Fruit fly (Drosophila melanogaster) whole organism, embryonic: Measurements from ENCODE around the gene Atat.

Experiments
- Aef1 ChIP-seq: fragments of 200-800 bp; sonication (Bioruptor generic); IDR thresholded peaks from 3 replicates; pipeline ENCODE4 v1.3.6; 2022; ENCODE audit warnings: missing biosample characterization, missing genetic modification characterization
- BtbVII ChIP-seq: fragments of 200-800 bp; sonication (Bioruptor generic); optimal IDR thresholded peaks from 3 replicates; lab custom pipeline; 2017; ENCODE audit warnings: missing biosample characterization, mild to moderate bottlenecking, missing genetic modification characterization
- CG10431 ChIP-seq: fragments of 200-800 bp; sonication (Bioruptor generic); optimal IDR thresholded peaks from 3 replicates; lab custom pipeline; 2018; ENCODE audit warnings: missing biosample characterization, mild to moderate bottlenecking, missing genetic modification characterization
- CG10565 ChIP-seq: fragments of 200-800 bp; sonication (Bioruptor generic); optimal IDR thresholded peaks from 3 replicates; lab custom pipeline; 2016; ENCODE audit warnings: missing biosample characterization, mild to moderate bottlenecking, missing genetic modification characterization
- CG12104 ChIP-seq: fragments of 200-800 bp; sonication (Bioruptor generic); optimal IDR thresholded peaks from 3 replicates; lab custom pipeline; 2016; ENCODE audit warnings: missing biosample characterization, missing genetic modification characterization
- CG12744 ChIP-seq: fragments of 200-800 bp; sonication (Bioruptor generic); optimal IDR thresholded peaks from 2 replicates; lab custom pipeline; 2016; ENCODE audit warnings: missing biosample characterization, missing genetic modification characterization
- CG13296 ChIP-seq: fragments of 200-800 bp; sonication (Bioruptor generic); optimal IDR thresholded peaks from 3 replicates; lab custom pipeline; 2018; ENCODE audit warnings: missing biosample characterization, mild to moderate bottlenecking, missing genetic modification characterization
- CG13424 ChIP-seq: fragments of 200-800 bp; sonication (Bioruptor generic); optimal IDR thresholded peaks from 2 replicates; lab custom pipeline; 2019; ENCODE audit warnings: missing biosample characterization, mild to moderate bottlenecking, missing genetic modification characterization, moderate library complexity
- CG14441 ChIP-seq: fragments of 200-800 bp; sonication (Bioruptor generic); IDR thresholded peaks from 2 replicates; pipeline ENCODE4 v1.3.6; 2022; ENCODE audit warnings: missing biosample characterization, missing genetic modification characterization
- CG16815 ChIP-seq: fragments of 200-800 bp; sonication (Bioruptor generic); optimal IDR thresholded peaks from 3 replicates; lab custom pipeline; 2017; ENCODE audit warnings: missing biosample characterization, mild to moderate bottlenecking, missing genetic modification characterization
- CG17385 ChIP-seq: fragments of 200-800 bp; sonication (Bioruptor generic); optimal IDR thresholded peaks from 3 replicates; lab custom pipeline; 2018; ENCODE audit warnings: missing biosample characterization, mild to moderate bottlenecking, missing genetic modification characterization
- CG34422 ChIP-seq: fragments of 200-800 bp; sonication (Bioruptor generic); IDR thresholded peaks from 3 replicates; pipeline ENCODE4 v1.3.6; 2022; ENCODE audit warnings: missing biosample characterization, missing genetic modification characterization
- CG6765 ChIP-seq: fragments of 200-800 bp; sonication (Bioruptor generic); optimal IDR thresholded peaks from 3 replicates; lab custom pipeline; 2017; ENCODE audit warnings: missing biosample characterization, mild to moderate bottlenecking, missing genetic modification characterization
- CG7556 ChIP-seq: fragments of 200-800 bp; sonication (Bioruptor generic); optimal IDR thresholded peaks from 2 replicates; lab custom pipeline; 2017; ENCODE audit warnings: missing biosample characterization, mild to moderate bottlenecking, missing genetic modification characterization
- CG7745 ChIP-seq: fragments of 200-800 bp; sonication (Bioruptor generic); optimal IDR thresholded peaks from 2 replicates; lab custom pipeline; 2018; ENCODE audit warnings: missing biosample characterization, mild to moderate bottlenecking, missing genetic modification characterization, moderate library complexity
- CG7963 ChIP-seq: fragments of 200-800 bp; sonication (Bioruptor generic); IDR thresholded peaks from 3 replicates; pipeline ENCODE4 v1.3.6; 2022; ENCODE audit warnings: missing biosample characterization, missing genetic modification characterization; ENCODE audit not compliant: partially characterized antibody
- CG8944 ChIP-seq: fragments of 200-800 bp; sonication (Bioruptor generic); optimal IDR thresholded peaks from 3 replicates; lab custom pipeline; 2016; ENCODE audit warnings: missing biosample characterization, missing genetic modification characterization
- Dbx ChIP-seq: fragments of 200-800 bp; sonication (Bioruptor generic); IDR thresholded peaks from 3 replicates; pipeline ENCODE4 v1.3.6; 2022; ENCODE audit warnings: missing biosample characterization, missing genetic modification characterization
- Dip3 ChIP-seq: fragments of 200-800 bp; sonication (Bioruptor generic); optimal IDR thresholded peaks from 3 replicates; lab custom pipeline; 2016; ENCODE audit warnings: missing biosample characterization, missing genetic modification characterization
- Dp ChIP-seq: fragments of 200-800 bp; sonication (Bioruptor generic); optimal IDR thresholded peaks from 2 replicates; lab custom pipeline; 2018; ENCODE audit warnings: missing biosample characterization, mild to moderate bottlenecking, missing genetic modification characterization, moderate library complexity
- Dref ChIP-seq: fragments of 200-800 bp; sonication (Bioruptor generic); IDR thresholded peaks from 2 replicates; pipeline ENCODE4 v1.3.6; 2022; ENCODE audit warnings: missing biosample characterization, missing genetic modification characterization
- Elba2 ChIP-seq: fragments of 200-800 bp; sonication (Bioruptor generic); optimal IDR thresholded peaks from 3 replicates; lab custom pipeline; 2016; ENCODE audit warnings: missing biosample characterization, missing genetic modification characterization
- Gsc ChIP-seq: fragments of 200-800 bp; sonication (Bioruptor generic); IDR thresholded peaks from 2 replicates; pipeline ENCODE4 v1.3.6; 2022; ENCODE audit warnings: missing biosample characterization, missing genetic modification characterization
- HLH4C ChIP-seq: fragments of 200-800 bp; sonication (Bioruptor generic); IDR thresholded peaks from 3 replicates; pipeline ENCODE4 v1.3.6; 2022; ENCODE audit warnings: missing biosample characterization, missing genetic modification characterization; ENCODE audit not compliant: partially characterized antibody
- Hand ChIP-seq: fragments of 200-800 bp; sonication (Bioruptor generic); optimal IDR thresholded peaks from 2 replicates; lab custom pipeline; 2017; ENCODE audit warnings: mild to moderate bottlenecking, missing biosample characterization, missing genetic modification reagents, missing genetic modification characterization
- HmgZ ChIP-seq: fragments of 200-800 bp; sonication (Bioruptor generic); optimal IDR thresholded peaks from 2 replicates; lab custom pipeline; 2018; ENCODE audit warnings: missing biosample characterization, mild to moderate bottlenecking, missing genetic modification characterization
- Oli ChIP-seq: fragments of 200-800 bp; sonication (Bioruptor generic); optimal IDR thresholded peaks from 2 replicates; lab custom pipeline; 2018; ENCODE audit warnings: missing biosample characterization, mild to moderate bottlenecking, missing genetic modification characterization, moderate library complexity
- Opbp ChIP-seq: fragments of 200-800 bp; sonication (Bioruptor generic); IDR thresholded peaks from 3 replicates; pipeline ENCODE4 v1.3.6; 2022; ENCODE audit warnings: missing biosample characterization, missing genetic modification characterization; ENCODE audit not compliant: partially characterized antibody
- Ptx1 ChIP-seq: fragments of 200-800 bp; sonication (Bioruptor generic); IDR thresholded peaks from 2 replicates; pipeline ENCODE4 v1.3.6; 2022; ENCODE audit warnings: missing biosample characterization, missing genetic modification characterization
- Side ChIP-seq: fragments of 200-800 bp; sonication (Bioruptor generic); optimal IDR thresholded peaks from 2 replicates; lab custom pipeline; 2016; ENCODE audit warnings: missing biosample characterization, missing genetic modification characterization
- TFAM ChIP-seq: fragments of 200-800 bp; sonication (Bioruptor generic); optimal IDR thresholded peaks from 2 replicates; lab custom pipeline; 2017; ENCODE audit warnings: missing biosample characterization, missing genetic modification characterization, inconsistent platforms
- bowl ChIP-seq: fragments of 200-800 bp; sonication (Bioruptor generic); IDR thresholded peaks from 2 replicates; pipeline ENCODE4 v1.3.6; 2022; ENCODE audit warnings: missing biosample characterization, missing genetic modification characterization
- croc ChIP-seq: fragments of 200-800 bp; sonication (Bioruptor generic); conservative IDR thresholded peaks from 3 replicates; pipeline ENCODE4 v1.3.6; 2022; ENCODE audit warnings: missing biosample characterization, missing genetic modification characterization
- esg ChIP-seq: fragments of 200-800 bp; sonication (Bioruptor generic); conservative IDR thresholded peaks from 2 replicates; pipeline ENCODE4 v1.3.6; 2022; ENCODE audit warnings: missing biosample characterization, missing genetic modification characterization
- gfzf ChIP-seq: fragments of 200-800 bp; sonication (Bioruptor generic); optimal IDR thresholded peaks from 2 replicates; lab custom pipeline; 2016; ENCODE audit warnings: missing biosample characterization, mild to moderate bottlenecking, missing genetic modification characterization, moderate library complexity
- gt ChIP-seq: fragments of 200-800 bp; sonication (Bioruptor generic); IDR thresholded peaks from 2 replicates; pipeline ENCODE4 v1.3.6; 2022; ENCODE audit warnings: missing biosample characterization, missing genetic modification characterization
- kay ChIP-seq: fragments of 200-800 bp; sonication (Bioruptor generic); optimal IDR thresholded peaks from 2 replicates; lab custom pipeline; 2016; ENCODE audit warnings: missing biosample characterization, missing genetic modification characterization
- klu ChIP-seq: fragments of 200-800 bp; sonication (Bioruptor generic); IDR thresholded peaks from 2 replicates; pipeline ENCODE4 v1.3.6; 2022; ENCODE audit warnings: missing biosample characterization, missing genetic modification characterization
- lab ChIP-seq: fragments of 200-800 bp; sonication (Bioruptor generic); optimal IDR thresholded peaks from 3 replicates; lab custom pipeline; 2017; ENCODE audit warnings: missing biosample characterization, missing genetic modification characterization, mild to moderate bottlenecking, moderate library complexity, missing genetic modification reagents
- mld ChIP-seq: fragments of 200-800 bp; sonication (Bioruptor generic); IDR thresholded peaks from 3 replicates; pipeline ENCODE4 v1.3.6; 2022; ENCODE audit warnings: missing biosample characterization, missing genetic modification characterization; ENCODE audit not compliant: partially characterized antibody
- nau ChIP-seq: fragments of 200-800 bp; sonication (Bioruptor generic); optimal IDR thresholded peaks from 3 replicates; lab custom pipeline; 2017; ENCODE audit warnings: missing biosample characterization, mild to moderate bottlenecking, missing genetic modification characterization, missing genetic modification reagents
- org-1 ChIP-seq: fragments of 200-800 bp; sonication (Bioruptor generic); optimal IDR thresholded peaks from 2 replicates; lab custom pipeline; 2017; ENCODE audit warnings: missing biosample characterization, missing genetic modification characterization
- pfk ChIP-seq: fragments of 200-800 bp; sonication (Bioruptor generic); optimal IDR thresholded peaks from 2 replicates; lab custom pipeline; 2018; ENCODE audit warnings: missing biosample characterization, mild to moderate bottlenecking, missing genetic modification characterization, moderate library complexity
- run ChIP-seq: fragments of 200-800 bp; sonication (Bioruptor generic); optimal IDR thresholded peaks from 3 replicates; lab custom pipeline; 2018; ENCODE audit warnings: missing biosample characterization, mild to moderate bottlenecking, missing genetic modification characterization
- sc ChIP-seq, 3 experiments: fragments of >200 bp in 2 of 3; fragments of 200-800 bp in 1 of 3; sonication (Bioruptor generic) in 1 of 3; optimal IDR thresholded peaks; 2 replicates in 2 of 3; 3 replicates in 1 of 3; lab custom pipeline; 2017; ENCODE audit warnings: mild to moderate bottlenecking in 1 of 3, missing biosample characterization in 1 of 3, missing genetic modification characterization in 1 of 3, missing genetic modification reagents in 1 of 3
- sr ChIP-seq: fragments of 200-800 bp; sonication (Bioruptor generic); IDR thresholded peaks from 3 replicates; pipeline ENCODE4 v1.3.6; 2022; ENCODE audit warnings: missing biosample characterization, missing genetic modification characterization
- sug ChIP-seq: fragments of 200-800 bp; optimal IDR thresholded peaks from 2 replicates; lab custom pipeline; 2019; ENCODE audit warnings: missing biosample characterization, mild to moderate bottlenecking, missing genetic modification characterization, moderate library complexity
- toy ChIP-seq: fragments of 200-800 bp; sonication (Bioruptor generic); IDR thresholded peaks from 2 replicates; pipeline ENCODE4 v1.3.6; 2022; ENCODE audit warnings: missing biosample characterization, missing genetic modification characterization
- ttk ChIP-seq: fragments of 200-800 bp; sonication (Bioruptor generic); IDR thresholded peaks from 2 replicates; pipeline ENCODE4 v2.1.2; 2022; ENCODE audit warnings: missing biosample characterization, missing genetic modification characterization

Atat gene

DNA sequence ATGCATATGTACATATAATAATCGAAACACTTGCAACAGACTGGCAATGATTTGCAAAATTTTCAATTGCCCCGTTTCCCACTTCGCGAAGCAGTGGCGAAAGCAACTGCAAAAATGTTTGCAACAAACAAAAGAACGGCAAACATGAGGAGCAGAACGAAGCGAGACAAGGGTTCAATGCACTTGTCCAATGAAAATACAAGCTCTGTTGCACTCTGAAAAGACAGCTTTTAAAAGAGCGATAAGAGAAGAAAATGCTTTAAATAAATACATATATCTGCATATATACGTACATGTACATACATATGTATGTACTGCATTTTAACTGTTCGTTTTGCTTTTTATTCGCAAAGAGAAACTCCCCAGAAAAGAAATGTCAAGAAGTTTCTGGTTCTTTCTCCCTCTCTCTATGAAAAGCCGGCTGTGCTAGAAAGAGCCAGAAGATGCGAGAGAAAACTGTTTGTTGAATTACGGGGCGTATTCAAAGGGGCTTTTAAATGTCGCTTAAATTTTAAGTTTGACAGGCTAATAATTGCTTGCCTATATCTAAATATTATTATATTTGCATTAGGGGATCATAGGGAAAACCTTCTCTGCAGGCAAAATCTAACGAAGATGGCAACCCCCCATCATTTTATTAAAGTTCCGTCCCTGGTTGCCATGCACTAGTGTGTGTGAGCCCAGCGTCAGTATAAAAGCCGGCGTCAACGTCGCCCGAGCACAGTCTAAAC lies 43.0 kb downstream of the Atat start, which contains the start of gene Hsp27 (continued):
- TF ChIP-seq klu: peak; percentile 96
- TF ChIP-seq CG10431 (GFP tag; lab: Kevin White, UChicago): peak; percentile 93
- peak; percentile 97 for TF ChIP-seq Gsc (GFP tag; lab: Robert Waterston, UW)
- peak; percentile 95 for TF ChIP-seq esg (GFP tag; lab: Robert Waterston, UW)
- peak; percentile 97 for TF ChIP-seq gt (GFP tag; lab: Robert Waterston, UW)
- TF ChIP-seq CG16815 (GFP tag; lab: Kevin White, UChicago): peak; percentile 97
- TF ChIP-seq CG13424 (tag; lab: Kevin White, UChicago): peak; percentile 95
- peak; percentile 93 for TF ChIP-seq toy (GFP tag; lab: Robert Waterston, UW)
- TF ChIP-seq pfk (GFP tag; lab: Kevin White, UChicago): peak; percentile 24
- TF ChIP-seq Opbp (GFP tag; lab: Robert Waterston, UW): 0 out of 3 replicates have a peak, but pooled peaks have one; percentile 50
- peak; percentile 95 for TF ChIP-seq run (tag; lab: Kevin White, UChicago)
- TF ChIP-seq Dbx (GFP tag; lab: Robert Waterston, UW): peak; percentile 97
- no peak for TF ChIP-seq HLH4C (GFP tag; lab: Robert Waterston, UW)
- peak; percentile 95 for TF ChIP-seq Side (GFP tag; lab: Kevin White, UChicago)
- TF ChIP-seq sc (optimal IDR thresholded peaks at IDR 0.05; lab: Kevin White, UChicago): no peak
- peak; percentile 98 for TF ChIP-seq sc (GFP tag; optimal IDR thresholded peaks at IDR 0.05; lab: Kevin White, UChicago)
- peak; percentile 98 for TF ChIP-seq Aef1 (GFP tag; lab: Robert Waterston, UW)
- TF ChIP-seq CG7556 (GFP tag; lab: Kevin White, UChicago): peak; percentile 98
- peak; percentile 98 for TF ChIP-seq ttk (GFP tag; lab: Robert Waterston, UW)
- TF ChIP-seq CG14441 (GFP tag; lab: Robert Waterston, UW): peak; percentile 99
- TF ChIP-seq CG7745 (tag; lab: Kevin White, UChicago): peak; percentile 70
- peak; percentile 99 for TF ChIP-seq Oli (tag; lab: Kevin White, UChicago)
- TF ChIP-seq lab: peak; percentile 99
- TF ChIP-seq CG12744 (GFP tag; lab: Kevin White, UChicago): peak; percentile 79
- TF ChIP-seq croc: peak; percentile 98
- peak; percentile 92 for TF ChIP-seq TFAM (GFP tag; lab: Kevin White, UChicago)
- peak; percentile 99 for TF ChIP-seq nau (GFP tag; lab: Kevin White, UChicago)
- TF ChIP-seq CG8944 (GFP tag; lab: Kevin White, UChicago): peak; percentile 86
- peak; percentile 97 for TF ChIP-seq sr (GFP tag; lab: Robert Waterston, UW)
- TF ChIP-seq kay: peak; percentile 97
- TF ChIP-seq gfzf (GFP tag; lab: Kevin White, UChicago): no peak
- peak; percentile 99 for TF ChIP-seq Ptx1 (GFP tag; lab: Robert Waterston, UW)
- peak; percentile 99 for TF ChIP-seq CG34422 (GFP tag; lab: Robert Waterston, UW)
- TF ChIP-seq Dref (GFP tag; lab: Robert Waterston, UW): peak; percentile 40
- peak; percentile 92 for TF ChIP-seq CG12104 (GFP tag; lab: Kevin White, UChicago)
- no peak for TF ChIP-seq CG7963
- no peak for TF ChIP-seq mld (GFP tag; lab: Robert Waterston, UW)
- peak; percentile 93 for TF ChIP-seq Dip3 (GFP tag; lab: Kevin White, UChicago)
- peak; percentile 50 for TF ChIP-seq Elba2 (GFP tag; lab: Kevin White, UChicago)
- TF ChIP-seq CG10565 (GFP tag; lab: Kevin White, UChicago): peak; percentile 92
- peak; percentile 95 for TF ChIP-seq CG13296 (GFP tag; lab: Kevin White, UChicago)
- TF ChIP-seq org-1 (GFP tag; lab: Kevin White, UChicago): peak; percentile 97
- TF ChIP-seq CG6765 (GFP tag; lab: Kevin White, UChicago): peak; percentile 88
- TF ChIP-seq HmgZ (tag; lab: Kevin White, UChicago): peak; percentile 97
- TF ChIP-seq bowl (GFP tag; lab: Robert Waterston, UW): peak; percentile 92
- TF ChIP-seq sug: peak; percentile 87
- peak; percentile 96 for TF ChIP-seq BtbVII (GFP tag; lab: Kevin White, UChicago)
- peak; percentile 94 for TF ChIP-seq CG17385 (GFP tag; lab: Kevin White, UChicago)
- peak; percentile 32 for TF ChIP-seq Dp (GFP tag; lab: Kevin White, UChicago)
- TF ChIP-seq Hand (GFP tag; lab: Kevin White, UChicago): peak; percentile 92
